Fruit fly (Drosophila melanogaster): Measurements from ENCODE around the gene asl.

dm6 chr3R:5599521-5600360 lies 6.6 kb downstream of the asl start:
- TF ChIP-seq sv (GFP tag; optimal IDR thresholded peaks at IDR 0.05) (no peak), psq (GFP tag; optimal IDR thresholded peaks at IDR 0.05) (no peak), br (GFP tag; optimal IDR thresholded peaks at IDR 0.05) (no peak)
